Fruit fly (Drosophila melanogaster) whole organism, embryonic: ENCODE data around the gene BBIP1.

Experiments
- Bgb ChIP-seq: fragments of 200-800 bp; sonication (Bioruptor generic); IDR thresholded peaks from 2 replicates; pipeline ENCODE4 v1.3.6; 2022; ENCODE audit warnings: missing biosample characterization, missing genetic modification characterization; ENCODE audit not compliant: partially characterized antibody
- Bteb2 ChIP-seq: fragments of 200-800 bp; sonication (Bioruptor generic); optimal IDR thresholded peaks from 2 replicates; lab custom pipeline; 2016; ENCODE audit warnings: missing biosample characterization, missing genetic modification characterization
- CG10147 ChIP-seq: fragments of 200-800 bp; sonication (Bioruptor generic); optimal IDR thresholded peaks from 2 replicates; lab custom pipeline; 2019; ENCODE audit warnings: missing biosample characterization, mild to moderate bottlenecking, missing genetic modification characterization, moderate library complexity
- CG10267 ChIP-seq: fragments of 200-800 bp; sonication (Bioruptor generic); optimal IDR thresholded peaks from 2 replicates; lab custom pipeline; 2018; ENCODE audit warnings: missing biosample characterization, mild to moderate bottlenecking, missing genetic modification characterization, moderate library complexity
- CG11247 ChIP-seq: fragments of 200-800 bp; sonication (Bioruptor generic); IDR thresholded peaks from 2 replicates; pipeline ENCODE4 v1.3.6; 2022; ENCODE audit warnings: missing biosample characterization, missing genetic modification characterization
- CG12659 ChIP-seq: fragments of 200-800 bp; sonication (Bioruptor generic); optimal IDR thresholded peaks from 3 replicates; lab custom pipeline; 2017; ENCODE audit warnings: mild to moderate bottlenecking, missing biosample characterization, missing genetic modification reagents, missing genetic modification characterization
- CG12942 ChIP-seq: fragments of 200-800 bp; sonication (Bioruptor generic); optimal IDR thresholded peaks from 3 replicates; lab custom pipeline; 2016; ENCODE audit warnings: missing biosample characterization, missing genetic modification characterization
- CG13894 ChIP-seq: fragments of 200-800 bp; sonication (Bioruptor generic); optimal IDR thresholded peaks from 3 replicates; lab custom pipeline; 2018; ENCODE audit warnings: missing biosample characterization, mild to moderate bottlenecking, missing genetic modification characterization, moderate library complexity
- CG15269 ChIP-seq: fragments of 200-800 bp; sonication (Bioruptor generic); optimal IDR thresholded peaks from 2 replicates; lab custom pipeline; 2018; ENCODE audit warnings: missing biosample characterization, mild to moderate bottlenecking, missing genetic modification characterization, moderate library complexity
- CG1529 ChIP-seq: fragments of 200-800 bp; sonication (Bioruptor generic); optimal IDR thresholded peaks from 3 replicates; lab custom pipeline; 2018; ENCODE audit warnings: missing biosample characterization, missing genetic modification characterization
- CG15696 ChIP-seq: fragments of 200-800 bp; sonication (Bioruptor generic); optimal IDR thresholded peaks from 2 replicates; lab custom pipeline; 2019; ENCODE audit warnings: missing biosample characterization, mild to moderate bottlenecking, missing genetic modification characterization, moderate library complexity
- CG17385 ChIP-seq: fragments of 200-800 bp; sonication (Bioruptor generic); optimal IDR thresholded peaks from 3 replicates; lab custom pipeline; 2018; ENCODE audit warnings: missing biosample characterization, mild to moderate bottlenecking, missing genetic modification characterization
- CG17568 ChIP-seq: fragments of 200-800 bp; sonication (Bioruptor generic); optimal IDR thresholded peaks from 2 replicates; lab custom pipeline; 2018; ENCODE audit warnings: missing biosample characterization, mild to moderate bottlenecking, missing genetic modification characterization, moderate library complexity
- CG17912 ChIP-seq: fragments of 200-800 bp; sonication (Bioruptor generic); optimal IDR thresholded peaks from 2 replicates; lab custom pipeline; 2018; ENCODE audit warnings: missing biosample characterization, mild to moderate bottlenecking, missing genetic modification characterization
- CG1792 ChIP-seq: fragments of 200-800 bp; sonication (Bioruptor generic); optimal IDR thresholded peaks from 2 replicates; lab custom pipeline; 2016; ENCODE audit warnings: missing biosample characterization, missing genetic modification characterization
- CG18476 ChIP-seq: fragments of 200-800 bp; sonication (Bioruptor generic); optimal IDR thresholded peaks from 2 replicates; lab custom pipeline; 2016; ENCODE audit warnings: missing biosample characterization, mild to moderate bottlenecking, missing genetic modification characterization
- CG32532 ChIP-seq: fragments of 200-800 bp; sonication (Bioruptor generic); IDR thresholded peaks from 2 replicates; pipeline ENCODE4 v1.3.6; 2022; ENCODE audit warnings: missing biosample characterization, missing genetic modification characterization
- CG3281 ChIP-seq: fragments of 200-800 bp; sonication (Bioruptor generic); optimal IDR thresholded peaks from 3 replicates; lab custom pipeline; 2017; ENCODE audit warnings: missing biosample characterization, mild to moderate bottlenecking, missing genetic modification characterization
- CG34224 ChIP-seq: fragments of 200-800 bp; sonication (Bioruptor generic); IDR thresholded peaks from 3 replicates; pipeline ENCODE4 v1.3.6; 2022; ENCODE audit warnings: missing biosample characterization, missing genetic modification characterization; ENCODE audit not compliant: partially characterized antibody
- CG7786 ChIP-seq: fragments of 200-800 bp; sonication (Bioruptor generic); optimal IDR thresholded peaks from 2 replicates; lab custom pipeline; 2016; ENCODE audit warnings: missing biosample characterization, missing genetic modification characterization
- CG7963 ChIP-seq: fragments of 200-800 bp; sonication (Bioruptor generic); IDR thresholded peaks from 3 replicates; pipeline ENCODE4 v1.3.6; 2022; ENCODE audit warnings: missing biosample characterization, missing genetic modification characterization; ENCODE audit not compliant: partially characterized antibody
- CG8944 ChIP-seq: fragments of 200-800 bp; sonication (Bioruptor generic); optimal IDR thresholded peaks from 3 replicates; lab custom pipeline; 2016; ENCODE audit warnings: missing biosample characterization, missing genetic modification characterization
- CHES-1-like ChIP-seq: fragments of 200-800 bp; sonication (Bioruptor generic); optimal IDR thresholded peaks from 2 replicates; lab custom pipeline; 2016; ENCODE audit warnings: missing biosample characterization, missing genetic modification characterization
- Dip3 ChIP-seq: fragments of 200-800 bp; sonication (Bioruptor generic); optimal IDR thresholded peaks from 3 replicates; lab custom pipeline; 2016; ENCODE audit warnings: missing biosample characterization, missing genetic modification characterization
- Fer2 ChIP-seq: fragments of 200-800 bp; sonication (Bioruptor generic); optimal IDR thresholded peaks from 2 replicates; lab custom pipeline; 2018; ENCODE audit warnings: missing biosample characterization, mild to moderate bottlenecking, missing genetic modification characterization, moderate library complexity
- HHEX ChIP-seq: fragments of 200-800 bp; sonication (Bioruptor generic); optimal IDR thresholded peaks from 3 replicates; lab custom pipeline; 2017; ENCODE audit warnings: missing biosample characterization, mild to moderate bottlenecking, missing genetic modification characterization, missing genetic modification reagents
- MBD-R2 ChIP-seq: fragments of 200-800 bp; sonication (Bioruptor generic); IDR thresholded peaks from 2 replicates; pipeline ENCODE4 v1.3.6; 2022; ENCODE audit warnings: missing biosample characterization, missing genetic modification characterization
- Mrtf ChIP-seq: fragments of 200-800 bp; sonication (Bioruptor generic); IDR thresholded peaks from 3 replicates; pipeline ENCODE4 v1.3.6; 2022; ENCODE audit warnings: missing biosample characterization, missing genetic modification characterization
- Optix ChIP-seq: fragments of 200-800 bp; sonication (Bioruptor generic); IDR thresholded peaks from 3 replicates; pipeline ENCODE4 v1.3.6; 2022; ENCODE audit warnings: missing biosample characterization, missing genetic modification characterization
- Ssrp ChIP-seq: fragments of 200-800 bp; sonication (Bioruptor generic); optimal IDR thresholded peaks from 2 replicates; lab custom pipeline; 2018; ENCODE audit warnings: missing biosample characterization, mild to moderate bottlenecking, missing genetic modification characterization, moderate library complexity
- ash1 ChIP-seq: fragments of 200-800 bp; sonication (Bioruptor generic); optimal IDR thresholded peaks from 2 replicates; lab custom pipeline; 2018; ENCODE audit warnings: missing biosample characterization, mild to moderate bottlenecking, missing genetic modification characterization
- dmrt99B ChIP-seq: fragments of 200-800 bp; sonication (Bioruptor generic); optimal IDR thresholded peaks from 2 replicates; lab custom pipeline; 2018; ENCODE audit warnings: missing biosample characterization, mild to moderate bottlenecking, missing genetic modification characterization, moderate library complexity
- dpn ChIP-seq, 2 experiments: fragments of 200-800 bp; sonication (Bioruptor generic); optimal IDR thresholded peaks; 3 replicates each; lab custom pipeline; 2016; ENCODE audit warnings: missing biosample characterization in 2 of 2, missing genetic modification characterization in 2 of 2
- gce ChIP-seq: fragments of 200-800 bp; sonication (Bioruptor generic); IDR thresholded peaks from 3 replicates; pipeline ENCODE4 v1.3.6; 2022; ENCODE audit warnings: missing biosample characterization, missing genetic modification characterization
- gcm2 ChIP-seq: fragments of 200-800 bp; sonication (Bioruptor generic); optimal IDR thresholded peaks from 2 replicates; lab custom pipeline; 2016; ENCODE audit warnings: missing biosample characterization, missing genetic modification characterization
- gsb ChIP-seq: fragments of 200-800 bp; sonication (Bioruptor generic); IDR thresholded peaks from 2 replicates; pipeline ENCODE4 v1.3.6; 2022; ENCODE audit warnings: missing biosample characterization, missing genetic modification characterization
- h ChIP-seq: fragments of >200 bp; optimal IDR thresholded peaks from 2 replicates; lab custom pipeline; 2017
- ind ChIP-seq: fragments of 200-800 bp; sonication (Bioruptor generic); optimal IDR thresholded peaks from 3 replicates; lab custom pipeline; 2016; ENCODE audit warnings: missing biosample characterization, missing genetic modification characterization
- ken ChIP-seq: fragments of 200-800 bp; sonication (Bioruptor generic); IDR thresholded peaks from 3 replicates; pipeline ENCODE4 v1.3.6; 2022; ENCODE audit warnings: missing biosample characterization, missing genetic modification characterization
- lab ChIP-seq: fragments of 200-800 bp; sonication (Bioruptor generic); optimal IDR thresholded peaks from 3 replicates; lab custom pipeline; 2017; ENCODE audit warnings: missing biosample characterization, missing genetic modification characterization, mild to moderate bottlenecking, moderate library complexity, missing genetic modification reagents
- lilli ChIP-seq: fragments of 200-800 bp; sonication (Bioruptor generic); optimal IDR thresholded peaks from 3 replicates; lab custom pipeline; 2016; ENCODE audit warnings: missing biosample characterization, missing genetic modification characterization
- mld ChIP-seq: fragments of 200-800 bp; sonication (Bioruptor generic); IDR thresholded peaks from 3 replicates; pipeline ENCODE4 v1.3.6; 2022; ENCODE audit warnings: missing biosample characterization, missing genetic modification characterization; ENCODE audit not compliant: partially characterized antibody
- pita ChIP-seq: fragments of 200-800 bp; sonication (Bioruptor generic); optimal IDR thresholded peaks from 2 replicates; lab custom pipeline; 2017; ENCODE audit warnings: missing biosample characterization, mild to moderate bottlenecking, missing genetic modification characterization
- repo ChIP-seq: fragments of 200-800 bp; sonication (Bioruptor generic); optimal IDR thresholded peaks from 2 replicates; lab custom pipeline; 2016; ENCODE audit warnings: missing biosample characterization, missing genetic modification characterization
- schlank ChIP-seq: fragments of 200-800 bp; sonication (Bioruptor generic); optimal IDR thresholded peaks from 2 replicates; lab custom pipeline; 2018; ENCODE audit warnings: missing biosample characterization, mild to moderate bottlenecking, missing genetic modification characterization
- sim ChIP-seq: fragments of 200-800 bp; sonication (Bioruptor generic); IDR thresholded peaks from 2 replicates; pipeline ENCODE4 v1.3.6; 2022; ENCODE audit warnings: missing biosample characterization, missing genetic modification characterization
- sisA ChIP-seq: fragments of 200-800 bp; sonication (Bioruptor generic); IDR thresholded peaks from 2 replicates; pipeline ENCODE4 v1.3.6; 2022; ENCODE audit warnings: missing biosample characterization, missing genetic modification characterization
- slou ChIP-seq: fragments of 200-800 bp; sonication (Bioruptor generic); optimal IDR thresholded peaks from 3 replicates; lab custom pipeline; 2016; ENCODE audit warnings: missing biosample characterization, missing genetic modification characterization
- sob ChIP-seq: fragments of 200-800 bp; sonication (Bioruptor generic); IDR thresholded peaks from 2 replicates; pipeline ENCODE4 v1.3.6; 2022; ENCODE audit warnings: missing biosample characterization, missing genetic modification characterization
- sug ChIP-seq: fragments of 200-800 bp; optimal IDR thresholded peaks from 2 replicates; lab custom pipeline; 2019; ENCODE audit warnings: missing biosample characterization, mild to moderate bottlenecking, missing genetic modification characterization, moderate library complexity
- tup ChIP-seq: fragments of 200-800 bp; sonication (Bioruptor generic); optimal IDR thresholded peaks from 2 replicates; lab custom pipeline; 2016; ENCODE audit warnings: missing biosample characterization, mild to moderate bottlenecking, missing genetic modification characterization, moderate library complexity

BBIP1 gene

dm6 chr3R:9428988-9429387, 24.8 kb downstream of the BBIP1 start (continued):
- TF ChIP-seq ken (GFP tag; lab: Robert Waterston, UW) (peak; percentile 58; the same call in 1 of the 3 replicates), slou (no peak), Optix (GFP tag; lab: Robert Waterston, UW) (0 out of 3 replicates have a peak, but pooled peaks have one; percentile 47), dmrt99B (peak; percentile 71), CG34224 (no peak), sug (tag; lab: Kevin White, UChicago) (peak; percentile 91), Dip3 (GFP tag; lab: Kevin White, UChicago) (peak; percentile 66), CG12942 (peak; percentile 24), CG12659 (GFP tag; lab: Kevin White, UChicago) (peak; percentile 64), dpn (GFP tag; optimal IDR thresholded peaks at IDR 0.05; lab: Kevin White, UChicago) (peak; percentile 63 to 72), Ssrp (tag; lab: Kevin White, UChicago) (peak; percentile 4), gcm2 (GFP tag; lab: Kevin White, UChicago) (no peak), CG13894 (tag; lab: Kevin White, UChicago) (peak; percentile 92), CG15696 (tag; lab: Kevin White, UChicago) (peak; percentile 58), sob (GFP tag; lab: Robert Waterston, UW) (peak; percentile 77), CG18476 (GFP tag; lab: Kevin White, UChicago) (peak; percentile 20), Fer2 (peak; percentile 49), sim (GFP tag; lab: Robert Waterston, UW) (no peak), Bgb (no peak), h (lab: Kevin White, UChicago) (no peak), CHES-1-like (GFP tag; lab: Kevin White, UChicago) (peak; percentile 76), ind (GFP tag; lab: Kevin White, UChicago) (peak; percentile 67), repo (peak; percentile 18), MBD-R2 (peak; percentile 64; the same call in 1 of the 2 replicates), lilli (GFP tag; lab: Kevin White, UChicago) (peak; percentile 86), pita (no peak), CG1529 (GFP tag; lab: Kevin White, UChicago) (peak; percentile 27), CG15269 (tag; lab: Kevin White, UChicago) (peak; percentile 82), CG10147 (GFP tag; lab: Kevin White, UChicago) (peak; percentile 17), schlank (peak; percentile 72), CG17912 (peak; percentile 71), CG17568 (GFP tag; lab: Kevin White, UChicago) (peak; percentile 22), gce (GFP tag; lab: Robert Waterston, UW) (no peak), mld (GFP tag; lab: Robert Waterston, UW) (no peak), CG7963 (GFP tag; lab: Robert Waterston, UW) (no peak), sisA (peak; percentile 50; the same call in 1 of the 2 replicates), CG32532 (GFP tag; lab: Robert Waterston, UW) (peak; percentile 73), CG7786 (GFP tag; lab: Kevin White, UChicago) (peak; percentile 79), ash1 (GFP tag; lab: Kevin White, UChicago) (peak; percentile 34), HHEX (peak; percentile 48), CG17385 (GFP tag; lab: Kevin White, UChicago) (peak; percentile 60), CG1792 (peak; percentile 50), Bteb2 (GFP tag; lab: Kevin White, UChicago) (peak; percentile 58), lab (GFP tag; lab: Kevin White, UChicago) (peak; percentile 92), CG11247 (GFP tag; lab: Robert Waterston, UW) (peak; percentile 42; the same call in 1 of the 2 replicates), CG8944 (GFP tag; lab: Kevin White, UChicago) (peak; percentile 51), Mrtf (GFP tag; lab: Robert Waterston, UW) (no peak), tup (GFP tag; lab: Kevin White, UChicago) (peak; percentile 7), gsb (no peak), CG10267 (tag; lab: Kevin White, UChicago) (peak; percentile 38), CG3281 (peak; percentile 64)
